Fruit fly (Drosophila melanogaster) whole organism, embryonic: ENCODE measurements around the gene Nup358.

Source experiments
- Ada2b ChIP-seq: fragments of 200-800 bp; sonication (Bioruptor generic); IDR thresholded peaks from 2 replicates; pipeline ENCODE4 v1.3.6; 2022; ENCODE audit warnings: missing biosample characterization, missing genetic modification characterization
- Atf6 ChIP-seq: fragments of 200-800 bp; sonication (Bioruptor generic); IDR thresholded peaks from 2 replicates; pipeline ENCODE4 v1.3.6; 2022; ENCODE audit warnings: missing biosample characterization, missing genetic modification characterization
- B-H1 ChIP-seq: fragments of 200-800 bp; sonication (Bioruptor generic); IDR thresholded peaks from 3 replicates; pipeline ENCODE4 v1.3.6; 2022; ENCODE audit warnings: missing biosample characterization, missing genetic modification characterization
- BEAF-32 ChIP-seq: fragments of 200-800 bp; sonication (Bioruptor generic); optimal IDR thresholded peaks from 3 replicates; lab custom pipeline; 2017; ENCODE audit warnings: missing biosample characterization, missing genetic modification characterization, mild to moderate bottlenecking, moderate library complexity, missing genetic modification reagents
- CG12219 ChIP-seq: fragments of 200-800 bp; sonication (Bioruptor generic); optimal IDR thresholded peaks from 3 replicates; lab custom pipeline; 2018; ENCODE audit warnings: missing biosample characterization, mild to moderate bottlenecking, missing genetic modification characterization
- CG14050 ChIP-seq: fragments of 200-800 bp; sonication (Bioruptor generic); IDR thresholded peaks from 3 replicates; pipeline ENCODE4 v1.3.6; 2022; ENCODE audit warnings: missing biosample characterization, missing genetic modification characterization
- CG15514 ChIP-seq: fragments of 200-800 bp; sonication (Bioruptor generic); optimal IDR thresholded peaks from 3 replicates; lab custom pipeline; 2017; ENCODE audit warnings: missing biosample characterization, missing genetic modification characterization, mild to moderate bottlenecking, moderate library complexity, missing genetic modification reagents
- CG34422 ChIP-seq: fragments of 200-800 bp; sonication (Bioruptor generic); IDR thresholded peaks from 3 replicates; pipeline ENCODE4 v1.3.6; 2022; ENCODE audit warnings: missing biosample characterization, missing genetic modification characterization
- CG4282 ChIP-seq: fragments of 200-800 bp; sonication (Bioruptor generic); optimal IDR thresholded peaks from 2 replicates; lab custom pipeline; 2016; ENCODE audit warnings: missing biosample characterization, missing genetic modification characterization
- CG6854 ChIP-seq: fragments of 200-800 bp; sonication (Bioruptor generic); optimal IDR thresholded peaks from 3 replicates; lab custom pipeline; 2017; ENCODE audit warnings: missing biosample characterization, mild to moderate bottlenecking, missing genetic modification characterization
- CG7928 ChIP-seq: fragments of 200-800 bp; sonication (Bioruptor generic); optimal IDR thresholded peaks from 2 replicates; lab custom pipeline; 2017; ENCODE audit warnings: missing biosample characterization, mild to moderate bottlenecking, missing genetic modification characterization
- CG9437 ChIP-seq: fragments of 200-800 bp; sonication (Bioruptor generic); optimal IDR thresholded peaks from 2 replicates; lab custom pipeline; 2018; ENCODE audit warnings: missing biosample characterization, mild to moderate bottlenecking, missing genetic modification characterization
- CG9727 ChIP-seq: fragments of 200-800 bp; sonication (Bioruptor generic); optimal IDR thresholded peaks from 3 replicates; lab custom pipeline; 2017; ENCODE audit warnings: missing biosample characterization, mild to moderate bottlenecking, missing genetic modification characterization
- CrebB ChIP-seq: fragments of 200-800 bp; sonication (Bioruptor generic); optimal IDR thresholded peaks from 3 replicates; lab custom pipeline; 2018; ENCODE audit warnings: missing biosample characterization, mild to moderate bottlenecking, missing genetic modification characterization
- Dad ChIP-seq: fragments of 200-800 bp; sonication (Bioruptor generic); optimal IDR thresholded peaks from 3 replicates; lab custom pipeline; 2016; ENCODE audit warnings: missing biosample characterization, missing genetic modification characterization
- Ets65A ChIP-seq: fragments of 200-800 bp; sonication (Bioruptor generic); peaks from one replicate; lab custom pipeline; 2016; ENCODE audit warnings: missing biosample characterization, missing genetic modification characterization
- HHEX ChIP-seq: fragments of 200-800 bp; sonication (Bioruptor generic); optimal IDR thresholded peaks from 3 replicates; lab custom pipeline; 2017; ENCODE audit warnings: missing biosample characterization, mild to moderate bottlenecking, missing genetic modification characterization, missing genetic modification reagents
- HLH54F ChIP-seq: fragments of 200-800 bp; sonication (Bioruptor generic); optimal IDR thresholded peaks from 3 replicates; lab custom pipeline; 2016; ENCODE audit warnings: missing biosample characterization, missing genetic modification characterization
- HLHmδ ChIP-seq: fragments of 200-800 bp; sonication (Bioruptor generic); optimal IDR thresholded peaks from 2 replicates; lab custom pipeline; 2018; ENCODE audit warnings: missing biosample characterization, mild to moderate bottlenecking, missing genetic modification characterization, moderate library complexity
- Jarid2 ChIP-seq: fragments of 200-800 bp; sonication (Bioruptor generic); optimal IDR thresholded peaks from 3 replicates; lab custom pipeline; 2017; ENCODE audit warnings: mild to moderate bottlenecking, missing biosample characterization, missing genetic modification reagents, missing genetic modification characterization
- MBD-R2 ChIP-seq: fragments of 200-800 bp; sonication (Bioruptor generic); IDR thresholded peaks from 2 replicates; pipeline ENCODE4 v1.3.6; 2022; ENCODE audit warnings: missing biosample characterization, missing genetic modification characterization
- NC2β ChIP-seq: fragments of 200-800 bp; sonication (Bioruptor generic); optimal IDR thresholded peaks from 2 replicates; lab custom pipeline; 2016; ENCODE audit warnings: missing biosample characterization, missing genetic modification characterization
- Nf-YA ChIP-seq: fragments of 200-800 bp; sonication (Bioruptor generic); IDR thresholded peaks from 2 replicates; pipeline ENCODE4 v1.3.6; 2022; ENCODE audit warnings: missing biosample characterization, missing genetic modification characterization
- Ravus ChIP-seq: fragments of 200-800 bp; sonication (Bioruptor generic); IDR thresholded peaks from 2 replicates; pipeline ENCODE4 v1.3.6; 2022; ENCODE audit warnings: missing biosample characterization, missing genetic modification characterization
- Scr ChIP-seq: fragments of 200-800 bp; sonication (Bioruptor generic); IDR thresholded peaks from 2 replicates; pipeline ENCODE4 v1.3.6; 2022; ENCODE audit warnings: missing biosample characterization, missing genetic modification characterization; ENCODE audit not compliant: partially characterized antibody
- Sox100B ChIP-seq: fragments of 200-800 bp; sonication (Bioruptor generic); optimal IDR thresholded peaks from 3 replicates; lab custom pipeline; 2018; ENCODE audit warnings: missing biosample characterization, mild to moderate bottlenecking, missing genetic modification characterization
- Vsx1 ChIP-seq: fragments of 200-800 bp; sonication (Bioruptor generic); optimal IDR thresholded peaks from 2 replicates; lab custom pipeline; 2017; ENCODE audit warnings: missing biosample characterization, mild to moderate bottlenecking, missing genetic modification characterization, missing genetic modification reagents
- Xbp1 ChIP-seq: fragments of 200-800 bp; sonication (Bioruptor generic); optimal IDR thresholded peaks from 3 replicates; lab custom pipeline; 2016; ENCODE audit warnings: missing biosample characterization, mild to moderate bottlenecking, missing genetic modification characterization
- abd-A ChIP-seq: fragments of 200-800 bp; sonication (Bioruptor generic); optimal IDR thresholded peaks from 3 replicates; lab custom pipeline; 2019; ENCODE audit warnings: missing biosample characterization, mild to moderate bottlenecking, missing genetic modification characterization, moderate library complexity
- crp ChIP-seq, 2 experiments: fragments of 200-800 bp; sonication (Bioruptor generic); optimal IDR thresholded peaks; 2 replicates in 1 of 2; 3 replicates in 1 of 2; lab custom pipeline; 2017; ENCODE audit warnings: missing biosample characterization in 2 of 2, missing genetic modification characterization in 2 of 2, mild to moderate bottlenecking in 1 of 2, moderate library complexity in 1 of 2
- dati ChIP-seq: fragments of 200-800 bp; sonication (Bioruptor generic); IDR thresholded peaks from 2 replicates; pipeline ENCODE4 v1.3.6; 2022; ENCODE audit warnings: missing biosample characterization, missing genetic modification characterization
- dimm ChIP-seq: fragments of 200-800 bp; sonication (Bioruptor generic); IDR thresholded peaks from 2 replicates; pipeline ENCODE4 v1.3.6; 2022; ENCODE audit warnings: missing biosample characterization, missing genetic modification characterization
- dpn ChIP-seq, 2 experiments: fragments of 200-800 bp; sonication (Bioruptor generic); optimal IDR thresholded peaks; 3 replicates each; lab custom pipeline; 2016; ENCODE audit warnings: missing biosample characterization in 2 of 2, missing genetic modification characterization in 2 of 2
- exex ChIP-seq: fragments of 200-800 bp; sonication (Bioruptor generic); optimal IDR thresholded peaks from 4 replicates; lab custom pipeline; 2018; ENCODE audit warnings: missing biosample characterization, mild to moderate bottlenecking, missing genetic modification characterization, moderate library complexity
- fd102C ChIP-seq: fragments of 200-800 bp; sonication (Bioruptor generic); optimal IDR thresholded peaks from 2 replicates; lab custom pipeline; 2018; ENCODE audit warnings: missing biosample characterization, mild to moderate bottlenecking, missing genetic modification characterization, moderate library complexity
- grn ChIP-seq: fragments of 200-800 bp; sonication (Bioruptor generic); optimal IDR thresholded peaks from 3 replicates; lab custom pipeline; 2017; ENCODE audit warnings: missing biosample characterization, missing genetic modification characterization
- luna ChIP-seq: fragments of 200-800 bp; sonication (Bioruptor generic); optimal IDR thresholded peaks from 2 replicates; lab custom pipeline; 2016; ENCODE audit warnings: missing biosample characterization, missing genetic modification characterization
- nom ChIP-seq: fragments of 200-800 bp; sonication (Bioruptor generic); optimal IDR thresholded peaks from 2 replicates; lab custom pipeline; 2017; ENCODE audit warnings: missing biosample characterization, missing genetic modification characterization, mild to moderate bottlenecking, moderate library complexity, missing genetic modification reagents
- pan ChIP-seq, 4 experiments: fragments of >200 bp in 3 of 4; fragments of 200-800 bp in 1 of 4; sonication (Bioruptor generic) in 1 of 4; optimal IDR thresholded peaks in 3 of 4; IDR thresholded peaks in 1 of 4; 2 replicates each; pipeline versions ENCODE4 v1.3.6 to Lab custom; 2017 to 2022; ENCODE audit warnings: missing biosample characterization in 2 of 4, missing genetic modification characterization in 2 of 4, mixed read lengths in 1 of 4
- phol ChIP-seq: fragments of 200-800 bp; sonication (Bioruptor generic); optimal IDR thresholded peaks from 3 replicates; lab custom pipeline; 2018; ENCODE audit warnings: missing biosample characterization, mild to moderate bottlenecking, missing genetic modification characterization, moderate library complexity
- pum ChIP-seq: fragments of 200-800 bp; sonication (Bioruptor generic); optimal IDR thresholded peaks from 2 replicates; lab custom pipeline; 2016; ENCODE audit warnings: missing biosample characterization, missing genetic modification characterization
- pzg ChIP-seq: fragments of 200-800 bp; sonication (Bioruptor generic); optimal IDR thresholded peaks from 3 replicates; lab custom pipeline; 2018; ENCODE audit warnings: missing biosample characterization, mild to moderate bottlenecking, missing genetic modification characterization, moderate library complexity
- scrt ChIP-seq: fragments of 200-800 bp; sonication (Bioruptor generic); optimal IDR thresholded peaks from 2 replicates; lab custom pipeline; 2018; ENCODE audit warnings: missing biosample characterization, mild to moderate bottlenecking, missing genetic modification characterization, moderate library complexity
- sug ChIP-seq: fragments of 200-800 bp; optimal IDR thresholded peaks from 2 replicates; lab custom pipeline; 2019; ENCODE audit warnings: missing biosample characterization, mild to moderate bottlenecking, missing genetic modification characterization, moderate library complexity
- tio ChIP-seq: fragments of 200-800 bp; sonication (Bioruptor generic); optimal IDR thresholded peaks from 2 replicates; lab custom pipeline; 2017; ENCODE audit warnings: missing biosample characterization, missing genetic modification characterization, inconsistent platforms
- trem ChIP-seq: fragments of 200-800 bp; optimal IDR thresholded peaks from 3 replicates; lab custom pipeline; 2019; ENCODE audit warnings: missing biosample characterization, mild to moderate bottlenecking, missing genetic modification characterization, moderate library complexity
- tup ChIP-seq: fragments of 200-800 bp; sonication (Bioruptor generic); optimal IDR thresholded peaks from 2 replicates; lab custom pipeline; 2016; ENCODE audit warnings: missing biosample characterization, mild to moderate bottlenecking, missing genetic modification characterization, moderate library complexity
- twi ChIP-seq: fragments of 200-800 bp; optimal IDR thresholded peaks from 2 replicates; lab custom pipeline; 2019; ENCODE audit warnings: missing biosample characterization, mild to moderate bottlenecking, missing genetic modification characterization, moderate library complexity
- tx ChIP-seq: fragments of 200-800 bp; sonication (Bioruptor generic); optimal IDR thresholded peaks from 2 replicates; lab custom pipeline; 2016; ENCODE audit warnings: missing biosample characterization, missing genetic modification characterization

The Nup358 gene

DNA sequence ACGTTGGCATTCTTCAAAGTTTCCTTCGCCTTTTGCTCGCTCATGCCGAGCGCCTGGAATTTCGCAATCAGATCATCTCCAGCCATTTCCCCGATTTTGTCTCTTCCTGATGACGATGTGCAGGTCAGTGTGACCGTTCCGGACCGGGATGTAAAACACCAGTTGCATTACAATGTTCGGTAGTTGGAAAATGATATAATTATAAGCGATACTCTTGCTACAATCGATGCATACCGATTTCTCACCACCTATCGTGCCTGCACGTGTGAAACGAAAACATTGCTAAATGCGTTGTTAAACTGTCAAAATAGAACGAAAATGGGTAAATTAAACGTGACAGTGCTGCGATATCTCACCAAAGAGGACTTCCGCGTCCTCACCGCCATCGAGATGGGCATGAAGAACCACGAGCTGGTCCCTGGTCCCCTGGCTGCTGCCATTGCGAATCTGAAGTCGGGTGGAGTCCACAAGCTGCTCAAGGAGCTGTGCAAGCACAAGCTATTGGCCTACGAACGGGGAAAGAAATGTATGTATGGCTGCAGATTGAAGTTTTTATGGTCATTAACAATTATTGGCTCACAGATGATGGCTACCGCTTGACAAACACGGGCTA is 16.5 kb downstream of the Nup358 start, which contains the start of the genes GlnRS and RIOK2 (continued):
- TF ChIP-seq Dad (GFP tag; lab: Kevin White, UChicago) (no peak), dpn (GFP tag; optimal IDR thresholded peaks at IDR 0.05; lab: Kevin White, UChicago) (peak in 1 of 2 experiments; percentile 18), Ada2b (GFP tag; lab: Robert Waterston, UW) (no peak), tx (GFP tag; lab: Kevin White, UChicago) (no peak), CG6854 (no peak), tio (GFP tag; lab: Kevin White, UChicago) (no peak), Ets65A (GFP tag; lab: Kevin White, UChicago) (no peak), Atf6 (no peak), abd-A (tag; lab: Kevin White, UChicago) (no peak), tup (GFP tag; lab: Kevin White, UChicago) (no peak), CG34422 (peak; percentile 85; the same call in 2 of the 3 replicates), Ravus (no peak), nom (GFP tag; lab: Kevin White, UChicago) (no peak), fd102C (no peak), MBD-R2 (peak; percentile 98), NC2β (peak; percentile 45), dimm (GFP tag; lab: Robert Waterston, UW) (no peak), B-H1 (GFP tag; lab: Robert Waterston, UW) (no peak), BEAF-32 (GFP tag; lab: Kevin White, UChicago) (peak; percentile 97), sug (tag; lab: Kevin White, UChicago) (peak; percentile 56), exex (tag; lab: Kevin White, UChicago) (no peak), CG9727 (GFP tag; lab: Kevin White, UChicago) (peak; percentile 0), twi (tag; lab: Kevin White, UChicago) (peak; percentile 28), HLH54F (GFP tag; lab: Kevin White, UChicago) (no peak), Nf-YA (no peak), trem (peak; percentile 81), Scr (peak; percentile 94), CG9437 (GFP tag; lab: Kevin White, UChicago) (no peak), CrebB (peak; percentile 11), CG14050 (GFP tag; lab: Robert Waterston, UW) (no peak), CG4282 (GFP tag; lab: Kevin White, UChicago) (no peak), pum (GFP tag; lab: Kevin White, UChicago) (no peak), CG15514 (GFP tag; lab: Kevin White, UChicago) (peak; percentile 83), crp (GFP tag; optimal IDR thresholded peaks at IDR 0.05; lab: Kevin White, UChicago) (peak in 1 of 2 experiments; percentile 63), Jarid2 (GFP tag; lab: Kevin White, UChicago) (no peak), CG12219 (GFP tag; lab: Kevin White, UChicago) (no peak), CG7928 (GFP tag; lab: Kevin White, UChicago) (no peak), HHEX (GFP tag; lab: Kevin White, UChicago) (no peak), luna (GFP tag; lab: Kevin White, UChicago) (no peak), Vsx1 (GFP tag; lab: Kevin White, UChicago) (no peak), Sox100B (GFP tag; lab: Kevin White, UChicago) (no peak), pzg (GFP tag; lab: Kevin White, UChicago) (peak; percentile 98), phol (tag; lab: Kevin White, UChicago) (peak; percentile 69), scrt (peak; percentile 95), dati (GFP tag; lab: Robert Waterston, UW) (no peak), HLHmδ (no peak), pan (optimal IDR thresholded peaks at IDR 0.05; lab: Kevin White, UChicago) (no peak), pan (GFP tag; optimal IDR thresholded peaks at IDR 0.05 in 1 of 2, IDR thresholded peaks at IDR 0.05 in 1 of 2) (no peak), grn (peak; percentile 7), Xbp1 (GFP tag; lab: Kevin White, UChicago) (peak; percentile 20)
